Fruit fly (Drosophila melanogaster) whole organism, wandering third instar larva: ENCODE results near the gene CG43448.

Experiments
- Hr78 ChIP-seq: fragments of >200 bp; optimal IDR thresholded peaks from 2 replicates; lab custom pipeline; 2017; ENCODE audit warnings: missing biosample characterization, missing genetic modification characterization
- br ChIP-seq: fragments of 200-800 bp; sonication (Bioruptor generic); optimal IDR thresholded peaks from 2 replicates; lab custom pipeline; 2016; ENCODE audit warnings: missing biosample characterization, missing genetic modification characterization
- brk ChIP-seq: fragments of 200-800 bp; sonication (Bioruptor generic); optimal IDR thresholded peaks from 2 replicates; lab custom pipeline; 2016; ENCODE audit warnings: missing biosample characterization, mild to moderate bottlenecking, missing genetic modification characterization
- fru ChIP-seq: fragments of 200-800 bp; sonication (Bioruptor generic); optimal IDR thresholded peaks from 3 replicates; lab custom pipeline; 2016; ENCODE audit warnings: missing biosample characterization, mild to moderate bottlenecking, missing genetic modification characterization
- lola ChIP-seq: fragments of >200 bp; optimal IDR thresholded peaks from 2 replicates; lab custom pipeline; 2017; ENCODE audit warnings: missing biosample characterization, missing genetic modification characterization
- tai ChIP-seq: sonication (Bioruptor generic); optimal IDR thresholded peaks from 2 replicates; lab custom pipeline; 2016; ENCODE audit warnings: missing biosample characterization, missing genetic modification characterization

DNA sequence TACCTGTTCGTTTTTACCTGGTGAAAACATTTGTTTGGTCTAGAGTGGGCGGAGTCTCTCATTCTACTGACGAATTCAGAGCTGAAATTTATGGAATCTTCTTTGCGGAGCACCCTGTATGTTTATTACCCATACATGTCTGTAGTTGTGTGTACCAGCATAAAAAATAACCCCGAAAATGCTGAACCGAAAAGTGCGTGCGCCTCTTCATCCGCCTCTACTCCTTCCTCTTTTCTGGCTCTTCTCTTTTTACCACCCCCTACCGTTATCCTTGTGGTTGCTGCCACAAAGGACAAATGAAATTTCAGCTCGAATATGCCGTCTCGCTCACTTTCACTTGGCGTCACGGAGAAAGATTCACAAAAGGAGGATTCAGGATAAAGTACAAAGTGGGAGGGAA is 36.4 kb upstream of the CG43448 start:
- TF ChIP-seq Hr78 (GFP tag; lab: Kevin White, UChicago) (no peak), fru (GFP tag; lab: Kevin White, UChicago) (no peak), tai (GFP tag; lab: Kevin White, UChicago) (no peak), br (GFP tag; lab: Kevin White, UChicago) (no peak), lola (GFP tag; lab: Kevin White, UChicago) (no peak), brk (no peak)
